Fruit fly (Drosophila melanogaster): ENCODE results near the gene CG14857.

CG14857 gene

DNA sequence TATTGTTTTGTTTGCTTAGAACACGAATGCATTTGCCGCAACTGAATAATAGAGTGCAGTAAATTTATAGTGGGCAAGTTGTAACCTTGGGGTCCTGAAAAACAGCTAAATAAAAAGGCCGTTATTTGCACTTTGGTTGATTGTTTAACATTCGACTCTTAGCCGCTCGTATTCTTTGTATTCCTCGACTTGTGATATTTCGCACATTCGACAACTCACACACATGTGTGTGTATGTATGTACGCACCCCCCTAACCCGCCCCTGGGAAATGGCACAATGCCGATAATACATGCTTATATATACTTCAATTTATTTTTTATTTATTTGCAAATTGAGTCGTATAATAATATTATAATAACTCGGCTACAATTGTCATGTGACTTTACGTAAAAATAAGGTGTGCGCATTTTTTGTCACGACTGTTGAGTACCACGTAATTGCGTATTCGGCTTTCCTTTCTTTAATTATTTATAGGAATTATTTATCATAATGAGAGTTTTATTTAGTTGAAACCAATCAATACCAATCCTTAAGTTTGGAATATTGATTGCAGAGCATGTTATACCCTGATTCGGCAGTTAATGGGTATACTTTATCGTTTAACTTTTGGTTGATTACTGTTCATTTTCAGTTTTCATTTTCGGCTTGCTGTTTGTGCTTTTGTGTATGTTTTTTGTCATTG lies 46.6 kb upstream of the CG14857 start (continued):
- TF ChIP-seq nau (GFP tag; optimal IDR thresholded peaks at IDR 0.05) (no peak), sc (optimal IDR thresholded peaks at IDR 0.05) (no peak), sc (GFP tag; optimal IDR thresholded peaks at IDR 0.05) (no peak), pros (GFP tag; optimal IDR thresholded peaks at IDR 0.05) (no peak), onecut (GFP tag; IDR thresholded peaks at IDR 0.05) (no peak), gt (GFP tag; IDR thresholded peaks at IDR 0.05) (no peak), CG34376 (GFP tag; optimal IDR thresholded peaks at IDR 0.05) (no peak), Tbp (GFP tag; optimal IDR thresholded peaks at IDR 0.05) (no peak), pita (GFP tag; optimal IDR thresholded peaks at IDR 0.05) (no peak), CG11398 (GFP tag; optimal IDR thresholded peaks at IDR 0.05) (no peak), Meics (GFP tag; optimal IDR thresholded peaks at IDR 0.05) (peak; percentile 50), Dref (GFP tag; IDR thresholded peaks at IDR 0.05) (no peak), B-H2 (GFP tag; optimal IDR thresholded peaks at IDR 0.05) (no peak), CG18476 (GFP tag; optimal IDR thresholded peaks at IDR 0.05) (no peak), gro (GFP tag; optimal IDR thresholded peaks at IDR 0.05) (no peak), emc (GFP tag; optimal IDR thresholded peaks at IDR 0.05) (no peak), CG4404 (GFP tag; IDR thresholded peaks at IDR 0.05) (no peak), Hr39 (optimal IDR thresholded peaks at IDR 0.05) (no peak), Hsf (GFP tag; optimal IDR thresholded peaks at IDR 0.05) (no peak), Side (GFP tag; optimal IDR thresholded peaks at IDR 0.05) (no peak), run (tag; optimal IDR thresholded peaks at IDR 0.05) (no peak), ewg (GFP tag; optimal IDR thresholded peaks at IDR 0.05) (no peak), CG10543 (GFP tag; optimal IDR thresholded peaks at IDR 0.05) (no peak), dmrt11E (tag; optimal IDR thresholded peaks at IDR 0.05) (no peak), Fer1 (GFP tag; optimal IDR thresholded peaks at IDR 0.05) (no peak), lbe (GFP tag; optimal IDR thresholded peaks at IDR 0.05) (peak; percentile 81), CG10979 (tag; optimal IDR thresholded peaks at IDR 0.05) (peak; percentile 25), CG15011 (GFP tag; optimal IDR thresholded peaks at IDR 0.05) (no peak), zfh1 (GFP tag; IDR thresholded peaks at IDR 0.05) (0 out of 3 replicates have a peak, but pooled peaks have one; percentile 52), Hr78 (GFP tag; optimal IDR thresholded peaks at IDR 0.05) (no peak), Usf (GFP tag; optimal IDR thresholded peaks at IDR 0.05) (no peak), gem (tag; optimal IDR thresholded peaks at IDR 0.05) (peak; percentile 66), GATAe (GFP tag; conservative IDR thresholded peaks at IDR 0.05) (no peak), CG30431 (GFP tag; optimal IDR thresholded peaks at IDR 0.05) (no peak), CG1233 (GFP tag; optimal IDR thresholded peaks at IDR 0.05) (no peak), ttk (GFP tag; IDR thresholded peaks at IDR 0.05) (no peak), Sox100B (GFP tag; optimal IDR thresholded peaks at IDR 0.05) (peak; percentile 31), CG4282 (GFP tag; optimal IDR thresholded peaks at IDR 0.05) (no peak), CG17359 (tag; optimal IDR thresholded peaks at IDR 0.05) (peak; percentile 54), pzg (GFP tag; optimal IDR thresholded peaks at IDR 0.05) (no peak), Chrac-16 (GFP tag; optimal IDR thresholded peaks at IDR 0.05) (no peak), CG9609 (GFP tag; optimal IDR thresholded peaks at IDR 0.05) (no peak), Stat92E (GFP tag; optimal IDR thresholded peaks at IDR 0.05) (no peak), CG2199 (GFP tag; IDR thresholded peaks at IDR 0.05) (no peak), p53 (GFP tag; optimal IDR thresholded peaks at IDR 0.05) (no peak), CG10462 (GFP tag; optimal IDR thresholded peaks at IDR 0.05) (no peak), Nf-YA (GFP tag; IDR thresholded peaks at IDR 0.05) (no peak), repo (GFP tag; optimal IDR thresholded peaks at IDR 0.05) (no peak), CG33557 (GFP tag; optimal IDR thresholded peaks at IDR 0.05) (no peak), Doc3 (GFP tag; IDR thresholded peaks at IDR 0.05; ENCODE audit: partially characterized antibody) (no peak), knrl (GFP tag; IDR thresholded peaks at IDR 0.05; ENCODE audit: partially characterized antibody) (no peak)

All from whole organism, embryonic.